Fruit fly (Drosophila melanogaster): ENCODE results near the gene AdamTS-A.

AdamTS-A gene

DNA sequence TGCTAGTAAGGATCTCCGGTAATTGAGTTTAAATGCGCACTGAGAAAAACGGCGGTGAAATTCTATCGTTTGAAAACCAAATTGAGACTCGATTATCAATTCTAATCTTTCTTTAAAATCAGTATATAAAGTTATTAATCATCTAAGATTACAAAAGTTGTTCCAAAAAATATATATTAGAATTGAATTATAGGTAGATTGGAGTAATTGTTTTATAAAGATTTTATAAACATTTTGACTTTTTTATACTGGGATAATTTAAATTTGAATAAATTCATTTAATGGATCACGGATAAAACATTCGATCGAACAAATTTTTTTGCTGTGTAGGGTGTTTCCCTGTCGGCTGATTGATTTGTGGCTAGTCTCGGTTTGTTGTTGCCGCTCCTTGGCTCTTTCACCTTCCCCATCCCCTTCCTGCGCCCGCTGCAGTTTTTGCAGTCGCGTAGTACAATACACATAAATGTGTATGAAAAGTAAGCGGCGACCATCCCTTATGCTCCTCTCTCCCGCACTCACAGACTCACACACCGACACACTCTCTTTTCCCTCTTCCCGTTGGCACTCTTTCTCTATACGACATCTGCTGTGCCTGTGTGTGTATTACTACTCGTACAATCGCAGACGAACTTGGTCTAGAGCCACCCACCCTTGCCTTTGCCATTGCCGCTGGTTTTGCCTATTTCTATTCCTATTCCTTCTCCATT, 57.0 kb downstream of the AdamTS-A start (continued):
- TF ChIP-seq nom (GFP tag; optimal IDR thresholded peaks at IDR 0.05) (no peak), tgo (GFP tag; IDR thresholded peaks at IDR 0.05) (peak; percentile 32; the same call in 2 of the 3 replicates), ac (GFP tag; optimal IDR thresholded peaks at IDR 0.05) (peak; percentile 59), CG1602 (GFP tag; optimal IDR thresholded peaks at IDR 0.05) (peak; percentile 73), CG13287 (GFP tag; IDR thresholded peaks at IDR 0.05; ENCODE audit: partially characterized antibody) (no peak), CG11504 (tag; optimal IDR thresholded peaks at IDR 0.05) (peak; percentile 84), CG1529 (GFP tag; optimal IDR thresholded peaks at IDR 0.05) (peak; percentile 63), br (optimal IDR thresholded peaks at IDR 0.05) (no peak), CG14014 (GFP tag; IDR thresholded peaks at IDR 0.05) (no peak; the same call in 1 of the 2 replicates), CG6175 (GFP tag; IDR thresholded peaks at IDR 0.05) (no peak), eve (GFP tag; optimal IDR thresholded peaks at IDR 0.05) (no peak), nerfin-2 (GFP tag; IDR thresholded peaks at IDR 0.05; ENCODE audit: partially characterized antibody) (no peak), CG8290 (GFP tag; optimal IDR thresholded peaks at IDR 0.05) (peak; percentile 19), CG8290 (tag; optimal IDR thresholded peaks at IDR 0.05) (peak in 1 of 2 experiments; percentile 23), CG18764 (GFP tag; optimal IDR thresholded peaks at IDR 0.05) (peak; percentile 47), luna (GFP tag; optimal IDR thresholded peaks at IDR 0.05) (no peak), Elba2 (GFP tag; optimal IDR thresholded peaks at IDR 0.05) (peak; percentile 40), Bdp1 (GFP tag; optimal IDR thresholded peaks at IDR 0.05) (no peak), CG11695 (GFP tag; IDR thresholded peaks at IDR 0.05) (peak; percentile 77), en (GFP tag; optimal IDR thresholded peaks at IDR 0.05) (no peak), CG7839 (tag; optimal IDR thresholded peaks at IDR 0.05) (peak; percentile 85), CG4328 (GFP tag; optimal IDR thresholded peaks at IDR 0.05) (no peak), CG12299 (tag; optimal IDR thresholded peaks at IDR 0.05) (peak; percentile 58), ato (GFP tag; IDR thresholded peaks at IDR 0.05; ENCODE audit: partially characterized antibody) (no peak), CG5245 (GFP tag; optimal IDR thresholded peaks at IDR 0.05) (no peak), CkIIα-i1 (GFP tag; IDR thresholded peaks at IDR 0.05) (no peak), CG3065 (GFP tag; optimal IDR thresholded peaks at IDR 0.05) (no peak), pho (GFP tag; optimal IDR thresholded peaks at IDR 0.05) (no peak), pum (GFP tag; optimal IDR thresholded peaks at IDR 0.05) (no peak), CG15073 (GFP tag; optimal IDR thresholded peaks at IDR 0.05) (no peak), bbx (GFP tag; IDR thresholded peaks at IDR 0.05; ENCODE audit: partially characterized antibody) (no peak), Sry-δ (GFP tag; optimal IDR thresholded peaks at IDR 0.05) (no peak), sd (tag; optimal IDR thresholded peaks at IDR 0.05) (peak; percentile 20), mld (GFP tag; IDR thresholded peaks at IDR 0.05; ENCODE audit: partially characterized antibody) (no peak), CG3163 (GFP tag; optimal IDR thresholded peaks at IDR 0.05) (peak; percentile 25), az2 (GFP tag; optimal IDR thresholded peaks at IDR 0.05) (peak; percentile 74), kni (GFP tag; optimal IDR thresholded peaks at IDR 0.05) (no peak), CG7556 (GFP tag; optimal IDR thresholded peaks at IDR 0.05) (peak; percentile 95), CG3281 (GFP tag; optimal IDR thresholded peaks at IDR 0.05) (peak; percentile 62), crol (GFP tag; IDR thresholded peaks at IDR 0.05) (peak; percentile 74), org-1 (GFP tag; optimal IDR thresholded peaks at IDR 0.05) (peak; percentile 74), CG11696 (GFP tag; IDR thresholded peaks at IDR 0.05) (no peak), CG12659 (GFP tag; optimal IDR thresholded peaks at IDR 0.05) (peak; percentile 74), sisA (GFP tag; IDR thresholded peaks at IDR 0.05) (peak; percentile 49; the same call in 1 of the 2 replicates), CG11560 (tag; IDR thresholded peaks at IDR 0.05) (no peak), CG31441 (GFP tag; IDR thresholded peaks at IDR 0.05) (peak; percentile 91), E2f2 (GFP tag; IDR thresholded peaks at IDR 0.05) (peak; percentile 31; the same call in 1 of the 2 replicates), Dll (GFP tag; IDR thresholded peaks at IDR 0.05; ENCODE audit: partially characterized antibody) (no peak), gce (GFP tag; IDR thresholded peaks at IDR 0.05) (no peak), Six4 (GFP tag; optimal IDR thresholded peaks at IDR 0.05) (peak; percentile 66), btn (GFP tag; optimal IDR thresholded peaks at IDR 0.05) (no peak)

Measured in whole organism, embryonic.